Worm (Caenorhabditis elegans) whole organism, early embryonic: ENCODE measurements around the gene fip-2.

Experiments used
- B0310.2 ChIP-seq: sonication (generic microtip); optimal IDR thresholded peaks from 2 replicates; lab custom pipeline; 2016; ENCODE audit warnings: mild to moderate bottlenecking, missing genetic modification characterization, missing compliant biosample characterization
- F13C5.2 ChIP-seq: sonication (generic microtip); optimal IDR thresholded peaks from 2 replicates; lab custom pipeline; 2017; ENCODE audit warnings: mild to moderate bottlenecking, missing genetic modification characterization, inconsistent platforms, missing compliant biosample characterization
- aly-1 ChIP-seq: sonication (generic microtip); optimal IDR thresholded peaks from 2 replicates; lab custom pipeline; 2016; ENCODE audit warnings: missing genetic modification characterization, missing compliant biosample characterization
- ama-1 ChIP-seq: fragments of 150-350 bp; optimal IDR thresholded peaks from 2 replicates; lab custom pipeline; 2014
- ceh-13 ChIP-seq: fragments of 200-800 bp; sonication (Bioruptor generic); optimal IDR thresholded peaks from 2 replicates; lab custom pipeline; 2018; ENCODE audit warnings: mild to moderate bottlenecking, missing genetic modification characterization, missing compliant biosample characterization
- ceh-36 ChIP-seq: sonication (generic microtip); optimal IDR thresholded peaks from 2 replicates; lab custom pipeline; 2016; ENCODE audit warnings: missing genetic modification characterization, inconsistent platforms, missing compliant biosample characterization
- ets-7 ChIP-seq: sonication (generic microtip); optimal IDR thresholded peaks from 2 replicates; lab custom pipeline; 2016; ENCODE audit warnings: missing genotype, missing genetic modification characterization, missing compliant biosample characterization
- flt-1 ChIP-seq: fragments of 200-800 bp; sonication (Bioruptor generic); IDR thresholded peaks from 2 replicates; pipeline ENCODE4 v1.3.6; 2022; ENCODE audit warnings: missing genetic modification characterization, missing compliant biosample characterization
- hmbx-1 ChIP-seq: sonication (generic microtip); optimal IDR thresholded peaks from 2 replicates; lab custom pipeline; 2016; ENCODE audit warnings: mild to moderate bottlenecking, missing genetic modification characterization, missing compliant biosample characterization
- hmg-4 ChIP-seq: fragments of 200-800 bp; sonication (Bioruptor generic); optimal IDR thresholded peaks from 2 replicates; lab custom pipeline; 2018; ENCODE audit warnings: mild to moderate bottlenecking, missing genetic modification characterization, missing compliant biosample characterization
- hnd-1 ChIP-seq: sonication (generic microtip); optimal IDR thresholded peaks from 2 replicates; lab custom pipeline; 2016; ENCODE audit warnings: missing genetic modification characterization, missing compliant biosample characterization
- pes-1 ChIP-seq: fragments of 200-800 bp; sonication (Bioruptor generic); IDR thresholded peaks from 2 replicates; pipeline ENCODE4 v1.3.6; 2022; ENCODE audit warnings: missing genetic modification reagents, missing genetic modification characterization, missing compliant biosample characterization
- scrt-1 ChIP-seq: fragments of 200-800 bp; sonication (Bioruptor generic); IDR thresholded peaks from 2 replicates; pipeline ENCODE4 v1.3.6; 2022; ENCODE audit warnings: missing genetic modification characterization, missing compliant biosample characterization
- sea-1 ChIP-seq: fragments of 200-800 bp; sonication (Bioruptor generic); conservative IDR thresholded peaks from 2 replicates; pipeline ENCODE4 v1.3.6; 2022; ENCODE audit warnings: missing genetic modification characterization, missing compliant biosample characterization
- tbx-11 ChIP-seq: fragments of 200-800 bp; sonication (Bioruptor generic); IDR thresholded peaks from 2 replicates; pipeline ENCODE4 v1.3.6; 2022; ENCODE audit warnings: missing genetic modification characterization, missing compliant biosample characterization
- tbx-37 ChIP-seq: fragments of 200-800 bp; sonication (Bioruptor generic); conservative IDR thresholded peaks from 2 replicates; pipeline ENCODE4 v1.3.6; 2022; ENCODE audit warnings: missing genetic modification reagents, missing genetic modification characterization, missing compliant biosample characterization
- tra-4 ChIP-seq: sonication (generic microtip); optimal IDR thresholded peaks from 2 replicates; lab custom pipeline; 2017; ENCODE audit warnings: missing genetic modification characterization, missing compliant biosample characterization

Gene fip-2

DNA sequence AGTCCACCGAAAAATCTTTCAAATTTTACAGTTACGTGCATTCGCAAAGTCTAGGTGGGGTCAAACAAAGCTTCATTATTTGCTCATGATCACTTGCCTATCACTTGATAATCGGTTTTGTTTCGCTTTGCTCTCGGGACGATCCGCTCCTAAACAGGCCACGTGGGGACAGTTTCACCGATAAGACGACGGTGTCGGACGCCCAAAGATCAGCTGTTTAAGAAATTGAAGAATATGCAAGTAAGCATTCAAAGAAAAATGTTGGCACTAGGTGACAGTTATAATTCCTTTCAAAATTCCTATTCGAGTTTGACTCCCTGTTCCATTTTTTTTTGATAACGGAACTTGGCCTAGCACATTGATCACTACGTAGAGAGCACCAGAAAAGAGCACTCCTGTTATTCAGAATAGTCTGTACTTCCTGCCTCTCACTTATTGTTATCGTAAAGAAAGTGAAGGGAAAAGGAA is 12.2 kb downstream of the fip-2 start:
- TF ChIP-seq tbx-11 (no peak), ama-1 (lab: Kevin White, UChicago) (no peak), flt-1 (GFP tag; lab: Robert Waterston, UW) (no peak), hmbx-1 (tag; lab: Kevin White, UChicago) (no peak), B0310.2 (tag; lab: Kevin White, UChicago) (no peak), ets-7 (tag; lab: Kevin White, UChicago) (no peak), F13C5.2 (tag; lab: Kevin White, UChicago) (no peak), aly-1 (tag; lab: Kevin White, UChicago) (no peak), ceh-13 (GFP tag; lab: Kevin White, UChicago) (no peak), sea-1 (no peak), ceh-36 (no peak), hmg-4 (GFP tag; lab: Kevin White, UChicago) (no peak), tbx-37 (no peak), hnd-1 (tag; lab: Kevin White, UChicago) (no peak)

DNA sequence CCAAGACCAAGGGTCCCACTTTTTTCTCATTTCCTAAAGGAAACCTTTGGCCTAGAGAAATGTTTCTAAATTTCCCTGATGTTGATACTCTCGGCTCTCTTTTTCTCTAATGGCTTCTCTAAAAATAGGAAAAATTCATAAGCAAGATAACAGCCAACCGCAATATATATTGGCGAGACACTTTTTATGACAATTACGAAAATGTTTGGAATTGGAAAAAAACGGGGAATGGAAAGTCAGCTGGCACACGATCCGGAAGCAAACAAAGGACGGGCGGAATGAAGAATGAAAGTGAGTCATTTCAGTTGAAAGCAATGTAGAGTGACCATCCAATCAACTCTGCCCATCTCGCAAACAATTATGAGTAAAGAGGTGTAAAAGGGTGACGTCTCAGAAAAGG is 13.6 kb downstream of the fip-2 start:
- no peak for TF ChIP-seq flt-1 (GFP tag; lab: Robert Waterston, UW)
- TF ChIP-seq pes-1 (GFP tag; lab: Robert Waterston, UW): no peak
- TF ChIP-seq ama-1 (lab: Kevin White, UChicago): no peak
- no peak for TF ChIP-seq aly-1 (tag; lab: Kevin White, UChicago)
- TF ChIP-seq F13C5.2 (tag; lab: Kevin White, UChicago): no peak
- TF ChIP-seq ceh-13 (GFP tag; lab: Kevin White, UChicago): no peak
- no peak for TF ChIP-seq ets-7 (tag; lab: Kevin White, UChicago)
- no peak for TF ChIP-seq B0310.2 (tag; lab: Kevin White, UChicago)
- TF ChIP-seq tra-4 (tag; lab: Kevin White, UChicago): no peak
- TF ChIP-seq sea-1: no peak
- no peak for TF ChIP-seq hnd-1 (tag; lab: Kevin White, UChicago)
- TF ChIP-seq tbx-11: no peak
- no peak for TF ChIP-seq tbx-37
- no peak for TF ChIP-seq ceh-36
- no peak for TF ChIP-seq scrt-1 (GFP tag; lab: Robert Waterston, UW)
- no peak for TF ChIP-seq hmg-4 (GFP tag; lab: Kevin White, UChicago)
- TF ChIP-seq hmbx-1 (tag; lab: Kevin White, UChicago): no peak

DNA sequence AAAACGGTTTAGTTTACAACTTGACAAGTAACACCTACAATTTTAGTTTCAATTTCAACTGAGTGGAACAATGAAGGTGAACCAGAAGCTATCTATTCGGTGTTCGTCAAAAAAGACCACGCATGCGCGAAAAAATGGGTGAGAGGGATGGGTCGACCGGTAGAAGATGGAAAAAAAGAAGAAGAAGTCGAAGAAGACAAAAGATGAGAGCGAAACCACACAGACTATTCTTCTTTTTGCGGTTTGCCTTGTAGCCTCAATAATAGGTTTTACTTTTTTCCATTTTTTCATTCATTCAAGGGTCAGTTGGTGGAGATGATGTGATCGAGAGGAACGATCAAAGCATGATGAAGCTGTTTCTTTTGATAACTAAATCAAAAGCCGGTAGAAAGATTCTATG is 14.6 kb downstream of the fip-2 start:
- TF ChIP-seq hnd-1 (tag; lab: Kevin White, UChicago): no peak
- TF ChIP-seq tra-4 (tag; lab: Kevin White, UChicago): no peak
- no peak for TF ChIP-seq scrt-1 (GFP tag; lab: Robert Waterston, UW)
- TF ChIP-seq tbx-11: no peak
- no peak for TF ChIP-seq sea-1
- TF ChIP-seq ceh-13 (GFP tag; lab: Kevin White, UChicago): no peak
- TF ChIP-seq flt-1 (GFP tag; lab: Robert Waterston, UW): no peak
- no peak for TF ChIP-seq ama-1 (lab: Kevin White, UChicago)
- TF ChIP-seq ceh-36: no peak
- no peak for TF ChIP-seq pes-1 (GFP tag; lab: Robert Waterston, UW)
- TF ChIP-seq hmbx-1 (tag; lab: Kevin White, UChicago): no peak
- no peak for TF ChIP-seq hmg-4 (GFP tag; lab: Kevin White, UChicago)
- no peak for TF ChIP-seq ets-7 (tag; lab: Kevin White, UChicago)

DNA sequence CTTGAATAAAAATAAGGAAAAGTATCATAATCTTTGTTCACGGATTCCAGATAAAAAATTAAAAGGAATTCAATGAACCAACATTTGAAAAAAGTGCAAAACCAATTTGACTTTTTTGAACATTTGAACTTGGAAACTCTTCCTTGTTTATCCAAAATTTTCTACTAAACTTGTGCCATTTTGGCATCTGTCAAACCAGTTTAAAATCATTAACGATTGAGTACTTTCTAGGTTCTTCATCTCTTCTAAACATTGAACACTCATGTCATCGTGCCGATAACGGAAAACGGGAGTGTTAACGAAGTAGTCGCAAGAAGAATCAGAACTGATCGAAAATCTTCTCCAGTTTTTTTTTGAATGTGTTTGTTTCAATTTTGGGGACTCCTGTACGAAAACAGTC is 16.5 kb downstream of the fip-2 start:
- TF ChIP-seq hmg-4 (GFP tag; lab: Kevin White, UChicago) (no peak), sea-1 (no peak), ama-1 (lab: Kevin White, UChicago) (no peak), hmbx-1 (tag; lab: Kevin White, UChicago) (no peak), aly-1 (tag; lab: Kevin White, UChicago) (no peak)

DNA sequence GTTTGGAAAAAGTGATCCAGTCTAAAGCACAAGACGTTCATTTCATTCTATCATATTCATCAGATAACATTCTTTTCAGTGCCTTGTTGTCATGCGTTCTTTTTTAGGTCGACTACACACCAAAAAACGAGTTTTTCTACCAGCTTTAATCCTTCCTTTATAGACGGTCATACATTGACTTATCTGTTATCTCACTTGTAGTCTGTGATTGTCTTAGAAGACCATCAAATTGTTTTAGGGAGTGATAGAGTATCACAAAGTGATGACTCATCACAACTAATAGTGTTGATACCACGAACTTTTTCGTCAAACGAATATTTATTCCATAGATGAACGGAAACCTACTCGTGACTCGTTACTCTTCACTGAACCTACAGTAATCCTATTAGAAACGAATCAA is 18.1 kb downstream of the fip-2 start:
- no peak for TF ChIP-seq sea-1
- TF ChIP-seq ets-7 (tag; lab: Kevin White, UChicago): no peak
- no peak for TF ChIP-seq ama-1 (lab: Kevin White, UChicago)
- TF ChIP-seq F13C5.2 (tag; lab: Kevin White, UChicago): no peak
- TF ChIP-seq hmg-4 (GFP tag; lab: Kevin White, UChicago): no peak

DNA sequence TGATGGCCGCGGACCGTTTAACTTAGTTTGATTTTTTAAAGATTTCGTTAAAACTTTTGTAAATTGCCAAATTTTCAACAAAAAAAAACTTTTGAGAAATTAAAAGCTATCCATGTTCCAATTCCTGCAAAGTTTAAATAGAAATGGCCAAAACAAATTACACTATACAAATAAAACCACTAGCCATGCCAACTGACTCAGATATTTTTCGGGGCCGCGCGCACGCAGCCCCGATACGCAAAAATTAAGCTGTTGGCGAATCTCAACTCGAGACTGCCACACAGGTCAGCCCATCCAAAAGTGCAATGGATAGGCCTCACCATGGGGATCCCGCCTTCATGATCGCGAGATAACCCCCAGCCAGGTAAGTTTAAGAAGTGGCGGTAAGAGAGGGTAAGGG is 18.9 kb downstream of the fip-2 start:
- 0 out of 2 replicates have a peak, but pooled peaks have one; percentile 47 for TF ChIP-seq pes-1 (GFP tag; lab: Robert Waterston, UW)
- TF ChIP-seq sea-1: 0 out of 2 replicates have a peak, but pooled peaks have one; percentile 60

DNA sequence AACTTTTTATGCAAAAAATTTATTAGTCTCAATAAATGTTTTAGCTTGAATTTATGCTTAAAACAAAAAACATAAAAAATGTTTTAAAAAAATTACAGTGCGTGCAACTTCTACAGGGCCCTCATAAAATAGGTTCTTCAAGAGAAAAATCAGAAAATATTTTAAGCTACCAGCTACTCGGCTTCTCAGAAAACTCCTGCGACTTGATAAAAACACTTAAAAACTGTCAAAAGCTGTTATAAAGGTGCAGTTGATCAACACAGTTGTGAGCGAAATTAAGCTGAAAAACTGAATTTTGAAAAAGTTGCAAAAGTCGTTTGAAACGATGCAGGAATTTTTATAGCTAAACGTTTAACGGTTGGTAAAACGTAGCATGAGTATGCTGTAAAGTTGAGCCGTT is 21.0 kb downstream of the fip-2 start:
- TF ChIP-seq hnd-1 (tag; lab: Kevin White, UChicago) (peak; percentile 54), hmbx-1 (tag; lab: Kevin White, UChicago) (no peak), sea-1 (peak; percentile 95), F13C5.2 (tag; lab: Kevin White, UChicago) (no peak), tra-4 (tag; lab: Kevin White, UChicago) (no peak), ceh-13 (GFP tag; lab: Kevin White, UChicago) (no peak), hmg-4 (GFP tag; lab: Kevin White, UChicago) (no peak), tbx-11 (peak; percentile 27; the same call in 1 of the 2 replicates), B0310.2 (tag; lab: Kevin White, UChicago) (no peak), ama-1 (lab: Kevin White, UChicago) (peak; percentile 94), tbx-37 (no peak), scrt-1 (GFP tag; lab: Robert Waterston, UW) (no peak), flt-1 (GFP tag; lab: Robert Waterston, UW) (no peak; the same call in 1 of the 2 replicates), ets-7 (tag; lab: Kevin White, UChicago) (no peak), ceh-36 (no peak), aly-1 (tag; lab: Kevin White, UChicago) (no peak), pes-1 (GFP tag; lab: Robert Waterston, UW) (0 out of 2 replicates have a peak, but pooled peaks have one; percentile 39)
